Worm (Caenorhabditis elegans) whole organism, L4/young adult: ENCODE results near the gene cyn-17.

Source experiments
- W03F9.2 ChIP-seq: fragments of 150-350 bp; optimal IDR thresholded peaks from 2 replicates; lab custom pipeline; 2014; ENCODE audit warnings: missing biosample characterization, missing genetic modification characterization
- dao-5 ChIP-seq: sonication (generic microtip); optimal IDR thresholded peaks from 2 replicates; lab custom pipeline; 2016; ENCODE audit warnings: missing genotype, missing genetic modification characterization, moderate library complexity, missing compliant biosample characterization
- him-1 ChIP-seq: sonication (generic microtip); optimal IDR thresholded peaks from 2 replicates; lab custom pipeline; 2016; ENCODE audit warnings: missing genotype, missing genetic modification reagents, missing genetic modification characterization, missing compliant biosample characterization

DNA sequence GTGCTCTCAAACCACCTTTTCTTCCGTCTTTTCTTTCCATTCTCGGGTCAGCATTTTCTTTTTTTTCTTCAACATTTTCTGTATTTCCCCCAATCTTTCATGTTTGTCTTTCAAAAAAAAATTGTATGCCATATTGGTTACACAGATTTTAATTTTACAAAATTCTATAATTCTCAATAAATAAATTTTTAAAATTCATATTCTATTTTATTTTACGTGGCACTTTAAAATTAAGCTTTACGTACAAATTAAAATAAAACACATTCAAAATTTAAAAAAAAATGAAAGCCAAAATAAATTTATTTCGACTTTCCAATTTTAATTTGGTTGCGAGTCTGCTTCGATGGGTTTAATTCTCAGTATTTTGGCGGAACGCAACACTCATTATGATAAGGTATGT, 6.0 kb downstream of the cyn-17 start, which contains the start of gene ZC250.5:
- TF ChIP-seq W03F9.2 (tag; lab: Kevin White, UChicago) (no peak), him-1 (tag; lab: Kevin White, UChicago) (no peak), dao-5 (tag; lab: Kevin White, UChicago) (no peak)
